Fruit fly (Drosophila melanogaster): ENCODE data around the gene pim.

Gene pim

dm6 chr2L:10356508-10356907 lies 6.3 kb upstream of the pim start, which contains the start of the genes CtsL4 and ClpP:
CtsL4 (minus strand) TSS chr2L:10356597.
ClpP (plus strand) TSS chr2L:10356795.
- TF ChIP-seq woc (GFP tag; optimal IDR thresholded peaks at IDR 0.05) = peak; percentile 66
- no peak for TF ChIP-seq tai (GFP tag; optimal IDR thresholded peaks at IDR 0.05)

DNA sequence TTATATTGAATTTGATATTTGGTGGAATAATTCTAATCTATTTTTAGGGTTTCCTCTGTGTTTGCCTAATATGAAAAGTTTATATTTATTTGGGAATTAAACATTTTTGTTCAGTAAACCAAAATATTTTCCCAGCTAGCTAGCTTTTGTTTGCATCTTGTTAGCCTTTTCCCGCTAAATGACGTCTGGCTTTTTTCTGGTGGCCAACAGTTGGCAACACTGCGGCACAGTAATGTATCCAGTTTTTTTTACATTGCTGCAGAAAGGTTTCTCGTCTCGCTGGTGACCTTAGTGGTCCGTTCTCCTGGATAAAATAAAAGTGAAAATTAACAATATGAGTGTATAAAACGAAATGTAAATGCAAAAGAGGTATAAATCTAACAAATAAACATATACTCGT lies 1.4 kb downstream of the pim start, which contains the start of gene lft:
Gene lft (plus strand): TSS at position 243 of the 400 bp plus-strand sequence.
- TF ChIP-seq fru (GFP tag; optimal IDR thresholded peaks at IDR 0.05) = peak; percentile 85
- no peak for TF ChIP-seq br (GFP tag; optimal IDR thresholded peaks at IDR 0.05)
- TF ChIP-seq psq (GFP tag; optimal IDR thresholded peaks at IDR 0.05) = no peak
- peak; percentile 69 for TF ChIP-seq Myc (optimal IDR thresholded peaks at IDR 0.05)
- no peak for TF ChIP-seq Mio (GFP tag; optimal IDR thresholded peaks at IDR 0.05)
- no peak for TF ChIP-seq Abd-B (GFP tag; optimal IDR thresholded peaks at IDR 0.05)
- TF ChIP-seq woc (GFP tag; optimal IDR thresholded peaks at IDR 0.05) = peak; percentile 60
- TF ChIP-seq jim (GFP tag; optimal IDR thresholded peaks at IDR 0.05) = no peak

- TF ChIP-seq woc (GFP tag; optimal IDR thresholded peaks at IDR 0.05) = peak; percentile 64
- peak; percentile 30 for TF ChIP-seq Sp1 (GFP tag; optimal IDR thresholded peaks at IDR 0.05)
- TF ChIP-seq Hnf4 (GFP tag; optimal IDR thresholded peaks at IDR 0.05) = no peak
Observed at dm6 chr2L:10366525-10366924, 3.7 kb downstream of the pim start, which contains the start of gene CG5056. CG5056 (plus strand) TSS chr2L:10366692.

DNA sequence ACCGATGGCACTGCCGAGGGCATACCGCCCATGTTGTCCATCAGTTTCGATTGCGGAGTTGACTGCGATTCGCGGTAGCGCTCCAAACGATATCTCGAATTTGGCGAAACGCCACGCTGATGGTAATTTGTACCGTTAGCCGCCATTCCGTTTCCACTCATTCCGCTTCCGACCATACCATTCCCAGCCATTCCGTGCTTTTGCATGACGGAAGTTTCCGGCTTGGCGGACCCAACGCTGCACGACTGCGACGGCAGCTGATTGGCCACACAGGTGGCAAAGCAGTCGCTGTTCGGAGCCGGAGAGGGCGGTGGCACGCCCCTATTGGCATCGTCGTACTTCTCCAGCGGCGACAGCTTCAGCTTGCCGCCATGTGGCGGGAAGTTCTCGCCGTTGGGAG lies 9.5 kb downstream of the pim start:
- TF ChIP-seq psq (GFP tag; optimal IDR thresholded peaks at IDR 0.05) = no peak
- no peak for TF ChIP-seq br (GFP tag; optimal IDR thresholded peaks at IDR 0.05)
- TF ChIP-seq OdsH (GFP tag; optimal IDR thresholded peaks at IDR 0.05) = no peak
- no peak for TF ChIP-seq CG9705 (GFP tag; optimal IDR thresholded peaks at IDR 0.05)

dm6 chr2L:10373605-10374269 lies 10.9 kb downstream of the pim start, which contains the start of gene rho-5:
rho-5 (minus strand) TSS chr2L:10373900.
- no peak for TF ChIP-seq CrebA (GFP tag; optimal IDR thresholded peaks at IDR 0.05; ENCODE audit: borderline replicate concordance)
- no peak for TF ChIP-seq N (GFP tag; optimal IDR thresholded peaks at IDR 0.05)
- no peak for TF ChIP-seq fru (GFP tag; optimal IDR thresholded peaks at IDR 0.05)
- no peak for TF ChIP-seq dmrt93B (GFP tag; optimal IDR thresholded peaks at IDR 0.05)
- no peak for TF ChIP-seq CG9705 (GFP tag; optimal IDR thresholded peaks at IDR 0.05)
- TF ChIP-seq jim (GFP tag; optimal IDR thresholded peaks at IDR 0.05) = no peak
- TF ChIP-seq pan (optimal IDR thresholded peaks at IDR 0.05) = no peak

DNA sequence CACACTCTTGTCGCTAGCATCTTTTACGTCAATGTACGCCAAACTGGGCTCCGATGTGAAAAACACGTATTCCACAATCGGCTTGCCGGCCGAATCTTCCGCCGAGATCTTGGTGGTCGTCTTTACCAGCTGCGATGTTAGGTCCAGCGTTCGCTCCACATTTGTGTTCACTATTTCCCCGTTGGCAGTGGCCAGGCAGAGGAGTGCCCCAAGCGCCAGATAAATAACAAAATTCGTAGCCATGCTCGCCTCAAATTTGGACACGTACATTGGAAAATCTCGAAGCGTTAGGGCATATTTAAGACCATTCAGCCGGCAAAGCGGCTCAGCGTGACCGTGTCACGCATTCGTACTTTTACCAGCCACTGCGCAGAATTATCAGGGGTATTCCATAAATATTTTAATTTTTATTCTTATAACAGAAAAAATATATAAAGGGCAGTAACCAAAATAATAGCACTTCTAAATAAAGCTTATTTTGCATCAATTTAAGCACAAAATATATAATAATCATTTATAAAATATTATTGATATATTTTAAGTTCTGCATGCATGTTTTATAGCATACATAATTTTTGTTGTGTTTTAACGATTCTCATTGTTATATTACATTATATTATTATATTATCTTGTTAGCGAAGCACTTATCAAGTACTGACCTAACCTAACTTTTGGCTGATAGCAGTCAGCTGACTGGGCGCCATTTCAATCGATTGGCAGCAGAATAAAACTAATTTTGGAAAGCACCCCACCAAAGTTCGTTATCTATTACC lies 12.9 kb downstream of the pim start, which contains the start of the genes CG33303 and dpr19:
Gene CG33303 (minus strand): TSS at position 294 of the 773 bp plus-strand sequence.
Gene dpr19 (plus strand): TSS at position 705 of the 773 bp plus-strand sequence.
- no peak for TF ChIP-seq lola (GFP tag; optimal IDR thresholded peaks at IDR 0.05)
- peak; percentile 21 for TF ChIP-seq Hr83 (GFP tag; optimal IDR thresholded peaks at IDR 0.05; ENCODE audit: poor library complexity, severe bottlenecking)
- no peak for TF ChIP-seq br (GFP tag; optimal IDR thresholded peaks at IDR 0.05)
- no peak for TF ChIP-seq Rel (GFP tag; optimal IDR thresholded peaks at IDR 0.05)
- peak; percentile 43 for TF ChIP-seq Rel (tag; optimal IDR thresholded peaks at IDR 0.05)
- TF ChIP-seq rgr (GFP tag; optimal IDR thresholded peaks at IDR 0.05) = peak; percentile 62
- peak; percentile 69 for TF ChIP-seq HLH106 (tag; optimal IDR thresholded peaks at IDR 0.05)
- TF ChIP-seq Sp1 (GFP tag; optimal IDR thresholded peaks at IDR 0.05) = peak; percentile 69
- peak; percentile 18 for TF ChIP-seq OdsH (GFP tag; optimal IDR thresholded peaks at IDR 0.05)

dm6 chr2L:10376276-10376675 lies 13.5 kb downstream of the pim start:
- no peak for TF ChIP-seq Hr83 (GFP tag; optimal IDR thresholded peaks at IDR 0.05; ENCODE audit: poor library complexity, severe bottlenecking)
- TF ChIP-seq ey (GFP tag; optimal IDR thresholded peaks at IDR 0.05) = no peak
- TF ChIP-seq sage (GFP tag; optimal IDR thresholded peaks at IDR 0.05) = no peak
- no peak for TF ChIP-seq Dif (GFP tag; optimal IDR thresholded peaks at IDR 0.05; ENCODE audit: partially characterized antibody)
- TF ChIP-seq Dfd (GFP tag; optimal IDR thresholded peaks at IDR 0.05) = no peak

All from whole organism, wandering third instar larva.